Worm (Caenorhabditis elegans) whole organism, young adult: ENCODE data around the gene pgm-2.

Experiments
- F23B12.7 ChIP-seq: sonication (generic microtip); optimal IDR thresholded peaks from 2 replicates; lab custom pipeline; 2017; ENCODE audit warnings: missing genetic modification characterization, mild to moderate bottlenecking, missing compliant biosample characterization, antibody characterized with exemption, moderate library complexity; ENCODE audit not compliant: insufficient read depth
- F57C9.4 ChIP-seq: sonication (generic microtip); optimal IDR thresholded peaks from 2 replicates; lab custom pipeline; 2017; ENCODE audit warnings: mild to moderate bottlenecking, missing genetic modification characterization, missing compliant biosample characterization
- ama-1 ChIP-seq, 3 experiments: fragments of 150-350 bp in 1 of 3; sonication (generic microtip) in 2 of 3; optimal IDR thresholded peaks; 2 replicates each; lab custom pipeline; 2014 to 2018; ENCODE audit warnings: missing biosample characterization in 2 of 3, missing genetic modification characterization in 2 of 3, missing genetic modification reagents in 2 of 3
- atf-7 ChIP-seq: sonication (generic microtip); optimal IDR thresholded peaks from 2 replicates; lab custom pipeline; 2017; ENCODE audit warnings: mild to moderate bottlenecking, missing genetic modification characterization, missing compliant biosample characterization
- attf-3 ChIP-seq: fragments of 200-800 bp; sonication (Bioruptor generic); conservative IDR thresholded peaks from 2 replicates; pipeline ENCODE4 v1.3.6; 2022; ENCODE audit warnings: missing genetic modification reagents, missing genetic modification characterization, missing compliant biosample characterization
- attf-5 ChIP-seq: fragments of 200-800 bp; sonication (Bioruptor generic); optimal IDR thresholded peaks from 2 replicates; lab custom pipeline; 2018; ENCODE audit warnings: mild to moderate bottlenecking, missing genetic modification characterization, missing compliant biosample characterization
- cebp-1 ChIP-seq, 2 experiments: fragments of 200-800 bp in 1 of 2; sonication (Bioruptor generic) in 1 of 2; sonication (generic microtip) in 1 of 2; IDR thresholded peaks in 1 of 2; optimal IDR thresholded peaks in 1 of 2; 2 replicates each; pipeline versions ENCODE4 v1.3.6 to Lab custom; 2017 to 2022; ENCODE audit warnings: missing compliant biosample characterization in 2 of 2, missing genetic modification characterization in 2 of 2, mild to moderate bottlenecking in 1 of 2, missing genetic modification reagents in 1 of 2, moderate library complexity in 1 of 2
- ceh-27 ChIP-seq: fragments of 200-800 bp; sonication (Bioruptor generic); optimal IDR thresholded peaks from 2 replicates; lab custom pipeline; 2018; ENCODE audit warnings: mild to moderate bottlenecking, missing genetic modification characterization, moderate library complexity, missing compliant biosample characterization
- ceh-40 ChIP-seq: fragments of 200-800 bp; sonication (Bioruptor generic); IDR thresholded peaks from 2 replicates; pipeline ENCODE4 v1.3.6; 2022; ENCODE audit warnings: missing genetic modification characterization, missing compliant biosample characterization
- chd-7 ChIP-seq: sonication (generic microtip); optimal IDR thresholded peaks from 2 replicates; lab custom pipeline; 2016; ENCODE audit warnings: mild to moderate bottlenecking, missing genetic modification characterization, moderate library complexity, missing compliant biosample characterization
- die-1 ChIP-seq: sonication (generic microtip); optimal IDR thresholded peaks from 2 replicates; lab custom pipeline; 2016; ENCODE audit warnings: missing genotype, mild to moderate bottlenecking, missing genetic modification characterization, missing compliant biosample characterization
- dpff-1 ChIP-seq: sonication (generic microtip); optimal IDR thresholded peaks from 2 replicates; lab custom pipeline; 2017; ENCODE audit warnings: mild to moderate bottlenecking, missing genetic modification characterization, missing compliant biosample characterization
- dpl-1 ChIP-seq: fragments of 150-350 bp; optimal IDR thresholded peaks from 2 replicates; lab custom pipeline; 2014; ENCODE audit warnings: missing biosample characterization, missing genetic modification reagents, missing genetic modification characterization
- efl-1 ChIP-seq: fragments of 150-350 bp; optimal IDR thresholded peaks from 2 replicates; lab custom pipeline; 2014; ENCODE audit warnings: missing biosample characterization, missing genetic modification reagents, missing genetic modification characterization
- ets-4 ChIP-seq: fragments of 200-800 bp; sonication (Bioruptor generic); optimal IDR thresholded peaks from 2 replicates; lab custom pipeline; 2018; ENCODE audit warnings: mild to moderate bottlenecking, missing genetic modification characterization, missing compliant biosample characterization
- hlh-12 ChIP-seq: sonication (generic microtip); optimal IDR thresholded peaks from 2 replicates; lab custom pipeline; 2016; ENCODE audit warnings: missing genetic modification characterization, missing compliant biosample characterization
- hmg-1.2 ChIP-seq: fragments of 200-800 bp; sonication (Bioruptor generic); IDR thresholded peaks from 2 replicates; pipeline ENCODE4 v1.3.6; 2022; ENCODE audit warnings: missing genetic modification reagents, missing genetic modification characterization, missing compliant biosample characterization
- hsf-1 ChIP-seq: fragments of 200-800 bp; sonication (Bioruptor generic); IDR thresholded peaks from 2 replicates; pipeline ENCODE4 v1.3.6; 2022; ENCODE audit warnings: missing genetic modification reagents, missing genetic modification characterization, missing compliant biosample characterization
- let-607 ChIP-seq, 2 experiments: fragments of 200-800 bp in 1 of 2; sonication (Bioruptor generic) in 1 of 2; sonication (generic microtip) in 1 of 2; optimal IDR thresholded peaks; 2 replicates each; lab custom pipeline; 2016 to 2018; ENCODE audit warnings: mild to moderate bottlenecking in 2 of 2, missing compliant biosample characterization in 2 of 2, missing genetic modification characterization in 2 of 2, moderate library complexity in 2 of 2, missing genotype in 1 of 2
- lin-35 ChIP-seq, 3 experiments: fragments of 150-350 bp in 2 of 3; sonication (generic microtip) in 1 of 3; optimal IDR thresholded peaks; 2 replicates each; lab custom pipeline; 2014 to 2018; ENCODE audit warnings: missing biosample characterization in 3 of 3, missing genetic modification characterization in 3 of 3, missing genetic modification reagents in 3 of 3
- lin-40 ChIP-seq: sonication (generic microtip); optimal IDR thresholded peaks from 2 replicates; lab custom pipeline; 2016; ENCODE audit warnings: missing genetic modification characterization, mild to moderate bottlenecking, missing compliant biosample characterization, missing genotype, missing genetic modification reagents
- lin-54 ChIP-seq: fragments of 200-800 bp; sonication (Bioruptor generic); optimal IDR thresholded peaks from 2 replicates; lab custom pipeline; 2018; ENCODE audit warnings: mild to moderate bottlenecking, missing genetic modification characterization, missing compliant biosample characterization
- madf-10 ChIP-seq: sonication (generic microtip); optimal IDR thresholded peaks from 2 replicates; lab custom pipeline; 2016; ENCODE audit warnings: mild to moderate bottlenecking, missing genetic modification characterization, missing compliant biosample characterization
- mxl-1 ChIP-seq: sonication (generic microtip); optimal IDR thresholded peaks from 2 replicates; lab custom pipeline; 2016; ENCODE audit warnings: missing genetic modification characterization, missing compliant biosample characterization
- nfya-2 ChIP-seq: fragments of 200-800 bp; sonication (Bioruptor generic); IDR thresholded peaks from 2 replicates; pipeline ENCODE4 v1.3.6; 2022; ENCODE audit warnings: missing genetic modification reagents, missing genetic modification characterization, missing compliant biosample characterization
- nfyb-1 ChIP-seq: fragments of 200-800 bp; sonication (Bioruptor generic); IDR thresholded peaks from 2 replicates; pipeline ENCODE4 v1.3.6; 2022; ENCODE audit warnings: missing genetic modification reagents, missing genetic modification characterization, missing compliant biosample characterization
- nhr-120 ChIP-seq: fragments of 200-800 bp; sonication (Bioruptor generic); IDR thresholded peaks from 2 replicates; pipeline ENCODE4 v1.3.6; 2022; ENCODE audit warnings: missing genetic modification characterization, missing compliant biosample characterization
- nhr-80 ChIP-seq: sonication (generic microtip); optimal IDR thresholded peaks from 2 replicates; lab custom pipeline; 2016; ENCODE audit warnings: missing genetic modification characterization, missing compliant biosample characterization
- pbrm-1 ChIP-seq: fragments of 200-800 bp; sonication (Bioruptor generic); IDR thresholded peaks from 2 replicates; pipeline ENCODE4 v1.3.6; 2022; ENCODE audit warnings: missing genetic modification reagents, missing genetic modification characterization, missing compliant biosample characterization
- rcor-1 ChIP-seq: fragments of 200-800 bp; sonication (Bioruptor generic); IDR thresholded peaks from 2 replicates; pipeline ENCODE4 v1.3.6; 2022; ENCODE audit warnings: missing genetic modification reagents, missing genetic modification characterization, missing compliant biosample characterization
- rec-8 ChIP-seq, 2 experiments: sonication (generic microtip); optimal IDR thresholded peaks; 2 replicates each; lab custom pipeline; 2016; ENCODE audit warnings: mild to moderate bottlenecking in 2 of 2, missing genetic modification characterization in 2 of 2, missing genetic modification reagents in 2 of 2, missing genotype in 2 of 2, missing biosample characterization in 1 of 2, missing compliant biosample characterization in 1 of 2, moderate library complexity in 1 of 2
- repo-1 ChIP-seq: sonication (generic microtip); optimal IDR thresholded peaks from 2 replicates; lab custom pipeline; 2017; ENCODE audit warnings: mild to moderate bottlenecking, missing genetic modification characterization, missing compliant biosample characterization
- snpc-1.1 ChIP-seq: sonication (generic microtip); optimal IDR thresholded peaks from 2 replicates; lab custom pipeline; 2017; ENCODE audit warnings: missing genetic modification characterization, mild to moderate bottlenecking, missing compliant biosample characterization, antibody characterized with exemption, moderate library complexity, missing genotype, missing genetic modification reagents; ENCODE audit not compliant: insufficient read depth
- snpc-1.3 ChIP-seq: sonication (generic microtip); optimal IDR thresholded peaks from 2 replicates; lab custom pipeline; 2017; ENCODE audit warnings: missing genetic modification characterization, mild to moderate bottlenecking, missing compliant biosample characterization, antibody characterized with exemption, moderate library complexity, missing genotype, missing genetic modification reagents; ENCODE audit not compliant: insufficient read depth
- snpc-3.4 ChIP-seq: sonication (generic microtip); optimal IDR thresholded peaks from 2 replicates; lab custom pipeline; 2017; ENCODE audit warnings: missing genetic modification characterization, mild to moderate bottlenecking, missing compliant biosample characterization, antibody characterized with exemption, moderate library complexity, missing genotype, missing genetic modification reagents
- snpc-4 ChIP-seq, 5 experiments: fragments of 150-350 bp in 1 of 5; sonication (generic microtip) in 4 of 5; optimal IDR thresholded peaks; 2 replicates each; lab custom pipeline; 2014 to 2018; ENCODE audit warnings: missing genetic modification characterization in 5 of 5, missing biosample characterization in 3 of 5, antibody characterized with exemption in 2 of 5, mild to moderate bottlenecking in 2 of 5, missing compliant biosample characterization in 2 of 5, missing genotype in 2 of 5, moderate library complexity in 2 of 5, missing genetic modification reagents in 1 of 5
- tbx-9 ChIP-seq: sonication (generic microtip); optimal IDR thresholded peaks from 2 replicates; lab custom pipeline; 2016; ENCODE audit warnings: borderline replicate concordance, missing genetic modification characterization, inconsistent platforms, missing compliant biosample characterization
- tlf-1 ChIP-seq: fragments of 200-800 bp; sonication (Bioruptor generic); optimal IDR thresholded peaks from 2 replicates; lab custom pipeline; 2018; ENCODE audit warnings: mild to moderate bottlenecking, missing genetic modification characterization, missing compliant biosample characterization
- ztf-22 ChIP-seq: fragments of 200-800 bp; sonication (Bioruptor generic); optimal IDR thresholded peaks from 2 replicates; lab custom pipeline; 2018; ENCODE audit warnings: mild to moderate bottlenecking, missing genetic modification characterization, moderate library complexity, missing compliant biosample characterization

Gene pgm-2

ce11 chrIII:13298722-13299431 is at the start of gene pgm-2:
pgm-2 (plus strand) TSS chrIII:13299378.
- TF ChIP-seq hsf-1 (GFP tag; lab: Robert Waterston, UW) (no peak), lin-40 (tag; lab: Kevin White, UChicago) (no peak), snpc-1.3 (peak; percentile 7), ceh-40 (GFP tag; lab: Robert Waterston, UW) (no peak), die-1 (no peak), attf-5 (GFP tag; lab: Kevin White, UChicago) (no peak), ceh-27 (GFP tag; lab: Kevin White, UChicago) (no peak), dpff-1 (peak; percentile 39), mxl-1 (no peak), F57C9.4 (no peak), efl-1 (GFP tag; lab: Kevin White, UChicago) (no peak), nfyb-1 (GFP tag; lab: Robert Waterston, UW) (0 out of 2 replicates have a peak, but pooled peaks have one; percentile 6), tbx-9 (tag; lab: Kevin White, UChicago) (no peak), pbrm-1 (GFP tag; lab: Robert Waterston, UW) (no peak), rcor-1 (GFP tag; lab: Robert Waterston, UW) (no peak), tlf-1 (GFP tag; lab: Kevin White, UChicago) (peak; percentile 37), nfya-2 (GFP tag; lab: Robert Waterston, UW) (0 out of 2 replicates have a peak, but pooled peaks have one; percentile 15), repo-1 (peak; percentile 58), nhr-80 (tag; lab: Kevin White, UChicago) (peak; percentile 45), cebp-1 (GFP tag; IDR thresholded peaks at IDR 0.05; lab: Robert Waterston, UW) (no peak), cebp-1 (tag; optimal IDR thresholded peaks at IDR 0.05; lab: Kevin White, UChicago) (peak; percentile 5)

ce11 chrIII:13254178-13254725 is 44.9 kb upstream of the pgm-2 start, which contains the start of gene F56A8.9:
F56A8.9 (plus strand) TSS chrIII:13254675.
- TF ChIP-seq let-607 (tag; optimal IDR thresholded peaks at IDR 0.05; lab: Kevin White, UChicago) (peak in 1 of 2 experiments; percentile 73), lin-54 (GFP tag; lab: Kevin White, UChicago) (no peak), hmg-1.2 (GFP tag; lab: Robert Waterston, UW) (peak; percentile 42; the same call in 1 of the 2 replicates)
- TF ChIP-seq, all 124 proteins: peak for 2

- TF ChIP-seq ets-4 (GFP tag; lab: Kevin White, UChicago), result no peak
- TF ChIP-seq lin-35 (GFP tag; optimal IDR thresholded peaks at IDR 0.05; lab: Kevin White, UChicago), result peak in 2 of 3 experiments; percentile 57 to 95
- TF ChIP-seq ztf-22 (GFP tag; lab: Kevin White, UChicago), result no peak
- TF ChIP-seq rec-8 (tag; optimal IDR thresholded peaks at IDR 0.05; lab: Kevin White, UChicago), result no peak
- TF ChIP-seq let-607 (tag; optimal IDR thresholded peaks at IDR 0.05; lab: Kevin White, UChicago), result peak in 1 of 2 experiments; percentile 43
- TF ChIP-seq hlh-12, result no peak
- no peak for TF ChIP-seq chd-7
- TF ChIP-seq dpl-1 (GFP tag; lab: Kevin White, UChicago), result peak; percentile 83
- no peak for TF ChIP-seq atf-7 (tag; lab: Kevin White, UChicago)
- TF ChIP-seq F23B12.7, result no peak
- no peak for TF ChIP-seq snpc-4 (GFP tag; optimal IDR thresholded peaks at IDR 0.05; lab: Kevin White, UChicago)
- no peak for TF ChIP-seq snpc-4 (tag; optimal IDR thresholded peaks at IDR 0.05; lab: Kevin White, UChicago)
- peak; percentile 84 for TF ChIP-seq efl-1 (GFP tag; lab: Kevin White, UChicago)
- TF ChIP-seq lin-54 (GFP tag; lab: Kevin White, UChicago), result peak; percentile 91
- TF ChIP-seq snpc-1.1 (tag; lab: Kevin White, UChicago), result no peak
- no peak for TF ChIP-seq madf-10 (tag; lab: Kevin White, UChicago)
- TF ChIP-seq rcor-1 (GFP tag; lab: Robert Waterston, UW), result no peak
- peak; percentile 96 for TF ChIP-seq attf-3 (GFP tag; lab: Robert Waterston, UW)
- TF ChIP-seq snpc-3.4 (tag; lab: Kevin White, UChicago), result peak; percentile 24
- no peak for TF ChIP-seq nhr-120 (GFP tag; lab: Robert Waterston, UW)
- no peak for TF ChIP-seq ama-1 (optimal IDR thresholded peaks at IDR 0.05; lab: Kevin White, UChicago)
- TF ChIP-seq ama-1 (GFP tag; optimal IDR thresholded peaks at IDR 0.05; lab: Kevin White, UChicago), result no peak
Measured at ce11 chrIII:13256438-13256928, 42.7 kb upstream of the pgm-2 start, which contains the start of gene F56A8.3. F56A8.3 (plus strand) TSS chrIII:13256878.
